Worm (Caenorhabditis elegans): Measurements from ENCODE around the gene nth-1.

The nth-1 gene

ce11 chrIII:4244285-4244684, 49.8 kb downstream of the nth-1 start, which contains the start of gene zhit-2:
zhit-2 (minus strand) TSS chrIII:4244385.
- no peak for TF ChIP-seq klf-2 (GFP tag; conservative IDR thresholded peaks at IDR 0.05)
- TF ChIP-seq ref-1 (GFP tag; conservative IDR thresholded peaks at IDR 0.05) = no peak
- no peak for TF ChIP-seq tab-1 (GFP tag; IDR thresholded peaks at IDR 0.05)
- no peak for TF ChIP-seq T22C8.4 (GFP tag; IDR thresholded peaks at IDR 0.05)
- TF ChIP-seq ztf-23 (GFP tag; IDR thresholded peaks at IDR 0.05) = no peak
- TF ChIP-seq flt-1 (GFP tag; IDR thresholded peaks at IDR 0.05) = no peak
- no peak for TF ChIP-seq med-1 (GFP tag; optimal IDR thresholded peaks at IDR 0.05; ENCODE audit: insufficient read depth)
- TF ChIP-seq ztf-29 (GFP tag; IDR thresholded peaks at IDR 0.05) = no peak
- no peak for TF ChIP-seq cog-1 (tag; optimal IDR thresholded peaks at IDR 0.05)

DNA sequence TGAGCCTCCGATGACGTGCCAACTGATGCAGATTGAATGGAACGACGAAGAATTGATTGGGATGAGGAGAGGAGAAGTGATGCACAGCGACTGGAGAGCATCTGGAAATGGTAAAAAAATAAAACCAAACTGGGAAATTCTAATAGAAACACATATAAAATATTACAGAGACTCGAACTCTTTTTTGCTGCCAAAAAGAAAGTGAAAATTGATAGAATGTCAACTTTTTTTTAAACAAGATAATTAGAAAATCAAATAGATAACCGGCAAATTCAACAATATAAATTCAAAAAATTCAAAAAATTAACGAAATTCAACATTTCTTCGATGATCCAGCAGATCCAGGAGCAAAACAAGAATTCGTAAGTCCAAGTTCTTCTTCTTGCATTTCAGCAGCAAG, 50.6 kb downstream of the nth-1 start, which contains the start of gene mrpl-21:
Gene mrpl-21, minus strand, starts transcription at position 101 of the 400 bp plus-strand sequence.
- TF ChIP-seq med-1 (GFP tag; optimal IDR thresholded peaks at IDR 0.05; ENCODE audit: insufficient read depth) (no peak), ref-1 (GFP tag; conservative IDR thresholded peaks at IDR 0.05) (no peak), T22C8.4 (GFP tag; IDR thresholded peaks at IDR 0.05) (no peak), ztf-29 (GFP tag; IDR thresholded peaks at IDR 0.05) (no peak), flt-1 (GFP tag; IDR thresholded peaks at IDR 0.05) (no peak), ztf-23 (GFP tag; IDR thresholded peaks at IDR 0.05) (no peak), cog-1 (tag; optimal IDR thresholded peaks at IDR 0.05) (no peak), tab-1 (GFP tag; IDR thresholded peaks at IDR 0.05) (no peak), klf-2 (GFP tag; conservative IDR thresholded peaks at IDR 0.05) (no peak)

DNA sequence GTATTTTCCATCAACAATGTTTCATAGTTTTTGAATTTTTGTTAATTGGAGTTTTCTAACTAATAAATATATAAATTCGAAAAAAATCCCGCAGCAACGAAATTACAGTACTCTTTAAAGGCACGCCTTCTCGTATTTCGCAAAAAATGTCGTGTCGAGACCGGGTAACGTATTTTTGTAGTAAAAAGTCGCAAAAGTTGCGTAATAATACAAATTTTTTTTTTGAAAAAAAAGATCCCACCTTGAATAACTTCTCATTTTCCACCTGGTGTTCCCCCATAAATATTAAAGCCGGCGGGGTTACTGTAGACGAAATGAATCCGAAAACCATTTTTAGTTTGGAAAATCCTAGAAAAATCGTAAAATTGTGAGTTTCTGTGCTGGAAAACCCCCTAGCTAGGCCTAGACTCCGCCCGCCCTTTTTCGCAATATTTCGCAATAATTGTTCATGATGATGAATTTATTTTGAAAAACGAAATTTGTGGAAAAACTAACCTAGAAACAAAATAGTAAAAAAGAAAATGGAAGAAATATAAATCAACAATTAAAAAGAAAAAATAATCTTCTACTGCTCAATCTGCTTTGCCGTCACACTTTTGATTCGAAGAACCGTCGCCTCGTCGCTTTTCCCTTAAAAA, 51.7 kb downstream of the nth-1 start, which contains the start of gene F43C1.7:
Gene F43C1.7, minus strand, starts transcription at position 351 of the 638 bp plus-strand sequence.
- TF ChIP-seq cog-1 (tag; optimal IDR thresholded peaks at IDR 0.05) (no peak), flt-1 (GFP tag; IDR thresholded peaks at IDR 0.05) (no peak), ztf-29 (GFP tag; IDR thresholded peaks at IDR 0.05) (no peak), ref-1 (GFP tag; conservative IDR thresholded peaks at IDR 0.05) (no peak), med-1 (GFP tag; optimal IDR thresholded peaks at IDR 0.05; ENCODE audit: insufficient read depth) (no peak), tab-1 (GFP tag; IDR thresholded peaks at IDR 0.05) (no peak), ztf-23 (GFP tag; IDR thresholded peaks at IDR 0.05) (no peak), klf-2 (GFP tag; conservative IDR thresholded peaks at IDR 0.05) (no peak), T22C8.4 (GFP tag; IDR thresholded peaks at IDR 0.05) (no peak)

Measured in whole organism, midembryonic.